Worm (Caenorhabditis elegans): ENCODE data around the gene lev-8.

lev-8 gene

ce11 chrX:11522058-11522757 lies 38.5 kb upstream of the lev-8 start, which contains the start of gene sdc-2 (continued):
- TF ChIP-seq elt-3 (tag; optimal IDR thresholded peaks at IDR 0.05): peak in 3 of 6 experiments; percentile 6 to 68 (median 40)
- peak; percentile 58 for TF ChIP-seq nhr-19 (GFP tag; conservative IDR thresholded peaks at IDR 0.05)
- TF ChIP-seq snpc-4 (tag; optimal IDR thresholded peaks at IDR 0.05): no peak
- no peak for TF ChIP-seq dpl-1 (GFP tag; optimal IDR thresholded peaks at IDR 0.05)
- TF ChIP-seq C16A3.4 (tag; optimal IDR thresholded peaks at IDR 0.05): peak; percentile 90
- TF ChIP-seq nhr-237 (tag; optimal IDR thresholded peaks at IDR 0.05): peak; percentile 43
- TF ChIP-seq pqm-1 (tag; optimal IDR thresholded peaks at IDR 0.05): no peak
- TF ChIP-seq lin-15B (tag; optimal IDR thresholded peaks at IDR 0.05): no peak
- TF ChIP-seq efl-1 (optimal IDR thresholded peaks at IDR 0.05): peak; percentile 44 to 47
- no peak for TF ChIP-seq efl-1 (GFP tag; optimal IDR thresholded peaks at IDR 0.05 in 1 of 2)
- TF ChIP-seq lir-3 (tag; optimal IDR thresholded peaks at IDR 0.05; ENCODE audit: poor library complexity): peak; percentile 49
- peak; percentile 60 for TF ChIP-seq nhr-85 (tag)
- peak; percentile 84 for TF ChIP-seq lin-14 (GFP tag; optimal IDR thresholded peaks at IDR 0.05)
- TF ChIP-seq irx-1 (tag; optimal IDR thresholded peaks at IDR 0.05): peak; percentile 51
- TF ChIP-seq nhr-76 (tag; optimal IDR thresholded peaks at IDR 0.05): no peak
- no peak for TF ChIP-seq hlh-17 (GFP tag; optimal IDR thresholded peaks at IDR 0.05; ENCODE audit: borderline replicate concordance)
- no peak for TF ChIP-seq mab-9 (GFP tag; IDR thresholded peaks at IDR 0.05)
- TF ChIP-seq vab-15 (tag; optimal IDR thresholded peaks at IDR 0.05): no peak
- no peak for TF ChIP-seq ceh-63 (GFP tag; optimal IDR thresholded peaks at IDR 0.05)
- no peak for TF ChIP-seq mep-1 (tag; optimal IDR thresholded peaks at IDR 0.05)
- TF ChIP-seq lin-13 (GFP tag; optimal IDR thresholded peaks at IDR 0.05): peak; percentile 12
- peak; percentile 30 for TF ChIP-seq elt-2 (tag; optimal IDR thresholded peaks at IDR 0.05)
- no peak for TF ChIP-seq F16B12.6 (tag; optimal IDR thresholded peaks at IDR 0.05)
- peak; percentile 32 for TF ChIP-seq unc-86 (tag; optimal IDR thresholded peaks at IDR 0.05)
- TF ChIP-seq ceh-8 (GFP tag; optimal IDR thresholded peaks at IDR 0.05): no peak
- no peak for TF ChIP-seq ces-1 (GFP tag; optimal IDR thresholded peaks at IDR 0.05)
- no peak for TF ChIP-seq unc-130 (tag; optimal IDR thresholded peaks at IDR 0.05)
- no peak for TF ChIP-seq ceh-90 (tag; optimal IDR thresholded peaks at IDR 0.05)
- TF ChIP-seq ceh-88 (GFP tag; IDR thresholded peaks at IDR 0.05): no peak
- peak; percentile 53 for TF ChIP-seq egl-13 (tag; optimal IDR thresholded peaks at IDR 0.05)
- TF ChIP-seq ztf-11 (tag; optimal IDR thresholded peaks at IDR 0.05): peak in 1 of 2 experiments; percentile 7
- no peak for TF ChIP-seq zag-1 (tag; optimal IDR thresholded peaks at IDR 0.05)

- no peak for TF ChIP-seq efl-1 (optimal IDR thresholded peaks at IDR 0.05)
- TF ChIP-seq efl-1 (GFP tag; optimal IDR thresholded peaks at IDR 0.05 in 1 of 2): no peak
- no peak for TF ChIP-seq vab-15 (tag; optimal IDR thresholded peaks at IDR 0.05)
- TF ChIP-seq lin-14 (GFP tag; optimal IDR thresholded peaks at IDR 0.05): no peak
Observed at ce11 chrX:11523704-11524103, 37.0 kb upstream of the lev-8 start.

- TF ChIP-seq swsn-7 (tag; optimal IDR thresholded peaks at IDR 0.05) (no peak), unc-62 (GFP tag; optimal IDR thresholded peaks at IDR 0.05) (no peak), lin-35 (GFP tag; optimal IDR thresholded peaks at IDR 0.05) (no peak), fkh-8 (tag; optimal IDR thresholded peaks at IDR 0.05) (no peak), egl-27 (tag; optimal IDR thresholded peaks at IDR 0.05) (no peak), nhr-71 (tag; optimal IDR thresholded peaks at IDR 0.05) (no peak), nhr-85 (tag) (peak; percentile 82), pax-3 (tag; optimal IDR thresholded peaks at IDR 0.05) (no peak), egl-13 (tag; optimal IDR thresholded peaks at IDR 0.05) (no peak), unc-30 (tag; optimal IDR thresholded peaks at IDR 0.05) (no peak), snu-23 (GFP tag; optimal IDR thresholded peaks at IDR 0.05) (peak; percentile 19), vab-15 (tag; optimal IDR thresholded peaks at IDR 0.05) (no peak), ceh-82 (tag; optimal IDR thresholded peaks at IDR 0.05) (no peak), nhr-84 (tag; optimal IDR thresholded peaks at IDR 0.05) (no peak), Y116A8C.19 (tag; optimal IDR thresholded peaks at IDR 0.05; ENCODE audit: borderline replicate concordance) (no peak), nhr-19 (GFP tag; conservative IDR thresholded peaks at IDR 0.05) (peak; percentile 61), elt-3 (tag; optimal IDR thresholded peaks at IDR 0.05) (peak in 1 of 6 experiments; percentile 32), efl-1 (optimal IDR thresholded peaks at IDR 0.05) (no peak), efl-1 (GFP tag; optimal IDR thresholded peaks at IDR 0.05 in 1 of 2) (no peak), blmp-1 (tag; optimal IDR thresholded peaks at IDR 0.05) (peak; percentile 26), nhr-20 (tag; optimal IDR thresholded peaks at IDR 0.05) (peak; percentile 71)
Observed at ce11 chrX:11533543-11534003, 27.1 kb upstream of the lev-8 start, which contains the start of gene C35C5.8. TSS of gene C35C5.8 (plus strand) at chrX:11533593.

Measured in whole organism, L1 larva.